Worm (Caenorhabditis elegans) whole organism, L1 larva: ENCODE results near the gene K03A1.4.

ENCODE experiments used
- C16A3.4 ChIP-seq: fragments of 150-350 bp; optimal IDR thresholded peaks from 2 replicates; lab custom pipeline; 2014; ENCODE audit warnings: missing biosample characterization, missing genetic modification characterization
- F16B12.6 ChIP-seq: fragments of 150-350 bp; optimal IDR thresholded peaks from 2 replicates; lab custom pipeline; 2014; ENCODE audit warnings: missing biosample characterization, missing genetic modification characterization
- alr-1 ChIP-seq: fragments of 200-800 bp; sonication (Bioruptor generic); optimal IDR thresholded peaks from 2 replicates; lab custom pipeline; 2018; ENCODE audit warnings: borderline replicate concordance, mild to moderate bottlenecking, missing genetic modification characterization, missing compliant biosample characterization
- mab-9 ChIP-seq: fragments of 200-800 bp; sonication (Bioruptor generic); IDR thresholded peaks from 2 replicates; pipeline ENCODE4 v1.3.6; 2022; ENCODE audit warnings: missing genetic modification reagents, missing genetic modification characterization, missing compliant biosample characterization

DNA sequence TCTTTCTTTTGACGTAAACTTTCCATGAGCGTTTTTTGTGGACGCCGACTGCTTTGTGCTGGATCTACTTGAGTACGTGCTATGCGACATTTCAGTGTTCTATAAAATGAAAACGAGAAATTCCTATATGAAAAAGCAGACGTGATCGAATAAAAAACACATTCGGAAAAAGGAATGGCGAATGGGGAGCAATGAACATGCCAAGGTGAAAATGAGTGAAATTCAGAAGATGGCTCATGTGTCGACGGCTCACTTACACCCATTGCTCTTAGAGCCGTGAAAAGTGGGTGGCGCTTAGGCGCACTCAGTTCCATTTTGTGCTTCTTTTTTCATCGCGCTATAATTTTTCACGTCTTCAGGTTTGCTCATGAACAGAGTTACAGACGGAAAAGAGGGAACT lies at the start of gene K03A1.4:
- TF ChIP-seq alr-1 (tag; lab: Kevin White, UChicago) = no peak
- TF ChIP-seq F16B12.6 = no peak
- no peak for TF ChIP-seq mab-9
- TF ChIP-seq C16A3.4 (tag; lab: Kevin White, UChicago) = no peak
